Fruit fly (Drosophila melanogaster): ENCODE measurements around the gene mtm.

dm6 chr2L:6046865-6047264, 10.1 kb upstream of the mtm start:
- no peak for TF ChIP-seq CG32121 (GFP tag; IDR thresholded peaks at IDR 0.05)
- TF ChIP-seq CG34367 (tag; optimal IDR thresholded peaks at IDR 0.05), result no peak
- no peak for TF ChIP-seq EcR (GFP tag; optimal IDR thresholded peaks at IDR 0.05)
- TF ChIP-seq CG13204 (GFP tag; optimal IDR thresholded peaks at IDR 0.05), result no peak
- TF ChIP-seq rn (GFP tag; IDR thresholded peaks at IDR 0.05), result no peak
- TF ChIP-seq gl (tag; optimal IDR thresholded peaks at IDR 0.05), result no peak
